Worm (Caenorhabditis elegans) whole organism, late embryonic: ENCODE measurements around the gene F37H8.6.

Source experiments
- Y22D7AL.16 ChIP-seq: sonication (generic microtip); optimal IDR thresholded peaks from 2 replicates; lab custom pipeline; 2016; ENCODE audit warnings: missing genetic modification characterization, missing compliant biosample characterization
- ceh-19 ChIP-seq: fragments of 200-800 bp; sonication (Bioruptor generic); optimal IDR thresholded peaks from 2 replicates; lab custom pipeline; 2018; ENCODE audit warnings: mild to moderate bottlenecking, missing genetic modification characterization, missing compliant biosample characterization
- ceh-22 ChIP-seq: sonication (generic microtip); optimal IDR thresholded peaks from 2 replicates; lab custom pipeline; 2017; ENCODE audit warnings: missing biosample characterization, missing genetic modification characterization
- ceh-24 ChIP-seq: sonication (generic microtip); optimal IDR thresholded peaks from 2 replicates; lab custom pipeline; 2016; ENCODE audit warnings: mild to moderate bottlenecking, missing genetic modification characterization, missing compliant biosample characterization
- ceh-45 ChIP-seq: fragments of 200-800 bp; sonication (Bioruptor generic); IDR thresholded peaks from 2 replicates; pipeline ENCODE4 v1.3.6; 2022; ENCODE audit warnings: missing genetic modification reagents, missing genetic modification characterization, missing compliant biosample characterization
- ceh-48 ChIP-seq: sonication (generic microtip); optimal IDR thresholded peaks from 2 replicates; lab custom pipeline; 2016; ENCODE audit warnings: missing genetic modification characterization, inconsistent platforms, missing compliant biosample characterization
- dmd-4 ChIP-seq: sonication (generic microtip); optimal IDR thresholded peaks from 2 replicates; lab custom pipeline; 2016; ENCODE audit warnings: borderline replicate concordance, missing genetic modification characterization, missing compliant biosample characterization
- ets-4 ChIP-seq: sonication (generic microtip); optimal IDR thresholded peaks from 2 replicates; lab custom pipeline; 2016; ENCODE audit warnings: missing genetic modification characterization, missing compliant biosample characterization
- fax-1 ChIP-seq: sonication (generic microtip); optimal IDR thresholded peaks from 2 replicates; lab custom pipeline; 2016; ENCODE audit warnings: missing genotype, missing genetic modification characterization, missing compliant biosample characterization
- fkh-6 ChIP-seq: sonication (generic microtip); optimal IDR thresholded peaks from 2 replicates; lab custom pipeline; 2016; ENCODE audit warnings: missing genetic modification characterization, missing compliant biosample characterization
- hlh-13 ChIP-seq: fragments of 200-800 bp; sonication (Bioruptor generic); optimal IDR thresholded peaks from 2 replicates; lab custom pipeline; 2018; ENCODE audit warnings: mild to moderate bottlenecking, missing genetic modification characterization, missing compliant biosample characterization
- hlh-30 ChIP-seq: sonication (generic microtip); optimal IDR thresholded peaks from 2 replicates; lab custom pipeline; 2017; ENCODE audit warnings: antibody characterized with exemption, missing genetic modification characterization, missing compliant biosample characterization; ENCODE audit not compliant: insufficient read depth
- hlh-6 ChIP-seq: sonication (generic microtip); optimal IDR thresholded peaks from 2 replicates; lab custom pipeline; 2016; ENCODE audit warnings: missing genotype, missing genetic modification characterization, missing compliant biosample characterization
- lim-6 ChIP-seq: sonication (generic microtip); optimal IDR thresholded peaks from 2 replicates; lab custom pipeline; 2016; ENCODE audit warnings: missing genetic modification characterization, missing compliant biosample characterization
- lin-11 ChIP-seq: fragments of 200-800 bp; sonication (Bioruptor generic); optimal IDR thresholded peaks from 2 replicates; lab custom pipeline; 2018; ENCODE audit warnings: mild to moderate bottlenecking, missing genetic modification characterization, missing compliant biosample characterization
- madf-2 ChIP-seq: sonication (generic microtip); optimal IDR thresholded peaks from 2 replicates; lab custom pipeline; 2017; ENCODE audit warnings: missing genetic modification characterization, missing compliant biosample characterization
- mec-3 ChIP-seq: sonication (generic microtip); optimal IDR thresholded peaks from 2 replicates; lab custom pipeline; 2016; ENCODE audit warnings: borderline replicate concordance, missing genetic modification characterization, missing compliant biosample characterization
- nfya-1 ChIP-seq: sonication (generic microtip); optimal IDR thresholded peaks from 2 replicates; lab custom pipeline; 2017; ENCODE audit warnings: missing genetic modification characterization, mild to moderate bottlenecking, missing compliant biosample characterization, antibody characterized with exemption, moderate library complexity
- npax-4 ChIP-seq: sonication (generic microtip); optimal IDR thresholded peaks from 2 replicates; lab custom pipeline; 2016; ENCODE audit warnings: missing genetic modification characterization, missing compliant biosample characterization
- odd-2 ChIP-seq: sonication (generic microtip); optimal IDR thresholded peaks from 2 replicates; lab custom pipeline; 2017; ENCODE audit warnings: antibody characterized with exemption, mild to moderate bottlenecking, missing genetic modification characterization, missing compliant biosample characterization
- pag-3 ChIP-seq: sonication (generic microtip); optimal IDR thresholded peaks from 2 replicates; lab custom pipeline; 2016; ENCODE audit warnings: missing compliant biosample characterization, missing genetic modification characterization, borderline replicate concordance
- pha-4 ChIP-seq: fragments of 150-350 bp; optimal IDR thresholded peaks from 2 replicates; lab custom pipeline; 2018; ENCODE audit warnings: missing biosample characterization, missing genetic modification reagents, missing genetic modification characterization
- pqm-1 ChIP-seq: sonication (generic microtip); optimal IDR thresholded peaks from 2 replicates; lab custom pipeline; 2016; ENCODE audit warnings: missing genetic modification characterization, missing compliant biosample characterization
- pros-1 ChIP-seq: fragments of 150-350 bp; optimal IDR thresholded peaks from 2 replicates; lab custom pipeline; 2014; ENCODE audit warnings: missing biosample characterization, missing genetic modification reagents, missing genetic modification characterization
- rnt-1 ChIP-seq: sonication (generic microtip); optimal IDR thresholded peaks from 2 replicates; lab custom pipeline; 2016; ENCODE audit warnings: missing genetic modification characterization, missing compliant biosample characterization
- sox-4 ChIP-seq: sonication (generic microtip); optimal IDR thresholded peaks from 2 replicates; lab custom pipeline; 2017; ENCODE audit warnings: mild to moderate bottlenecking, missing genetic modification characterization, inconsistent platforms, missing compliant biosample characterization
- tbx-2 ChIP-seq: sonication (generic microtip); optimal IDR thresholded peaks from 2 replicates; lab custom pipeline; 2016; ENCODE audit warnings: missing genetic modification characterization, missing compliant biosample characterization
- tbx-7 ChIP-seq: sonication (generic microtip); optimal IDR thresholded peaks from 2 replicates; lab custom pipeline; 2016; ENCODE audit warnings: missing genotype, missing genetic modification characterization, missing compliant biosample characterization
- ttx-3 ChIP-seq: sonication (generic microtip); optimal IDR thresholded peaks from 2 replicates; lab custom pipeline; 2016; ENCODE audit warnings: missing genetic modification reagents, missing genetic modification characterization, missing compliant biosample characterization
- unc-42 ChIP-seq: sonication (generic microtip); optimal IDR thresholded peaks from 2 replicates; lab custom pipeline; 2016; ENCODE audit warnings: missing genotype, missing genetic modification characterization, missing compliant biosample characterization
- unc-55 ChIP-seq: sonication (generic microtip); optimal IDR thresholded peaks from 2 replicates; lab custom pipeline; 2017; ENCODE audit warnings: missing biosample characterization, missing genetic modification reagents, missing genetic modification characterization
- ztf-16 ChIP-seq: sonication (generic microtip); optimal IDR thresholded peaks from 2 replicates; lab custom pipeline; 2017; ENCODE audit warnings: missing genetic modification characterization, missing compliant biosample characterization

The F37H8.6 gene

ce11 chrII:11132542-11132941, 44.7 kb downstream of the F37H8.6 start, which contains the start of gene F40F8.11:
Gene F40F8.11 (minus strand): TSS chrII:11132590.
- TF ChIP-seq unc-42 (tag; lab: Kevin White, UChicago) (peak; percentile 4), pha-4 (tag; lab: Kevin White, UChicago) (no peak)

- TF ChIP-seq lin-11 (no peak), unc-55 (GFP tag; lab: Kevin White, UChicago) (no peak), dmd-4 (tag; lab: Kevin White, UChicago) (no peak), ceh-19 (GFP tag; lab: Kevin White, UChicago) (no peak), tbx-2 (tag; lab: Kevin White, UChicago) (no peak), fax-1 (tag; lab: Kevin White, UChicago) (no peak), fkh-6 (tag; lab: Kevin White, UChicago) (no peak), odd-2 (tag; lab: Kevin White, UChicago) (no peak), npax-4 (no peak), hlh-30 (tag; lab: Kevin White, UChicago) (no peak), rnt-1 (no peak), ceh-48 (tag; lab: Kevin White, UChicago) (no peak), tbx-7 (tag; lab: Kevin White, UChicago) (no peak), pag-3 (no peak)
Observed at ce11 chrII:11129517-11129916, 47.8 kb downstream of the F37H8.6 start, which contains the start of gene F40F8.12. Gene F40F8.12 (plus strand): TSS chrII:11129817.

- TF ChIP-seq pros-1 (tag; lab: Kevin White, UChicago) (no peak), lim-6 (tag; lab: Kevin White, UChicago) (no peak), hlh-13 (GFP tag; lab: Kevin White, UChicago) (no peak)
Observed at ce11 chrII:11128989-11129388, 48.3 kb downstream of the F37H8.6 start, which contains the start of gene F40F8.3. Gene F40F8.3 (plus strand): TSS chrII:11129289.

- TF ChIP-seq tbx-7 (tag; lab: Kevin White, UChicago) (no peak), Y22D7AL.16 (tag; lab: Kevin White, UChicago) (no peak), mec-3 (no peak), ceh-24 (tag; lab: Kevin White, UChicago) (no peak), ets-4 (no peak), fkh-6 (tag; lab: Kevin White, UChicago) (no peak), hlh-30 (tag; lab: Kevin White, UChicago) (no peak), hlh-6 (tag; lab: Kevin White, UChicago) (no peak), madf-2 (tag; lab: Kevin White, UChicago) (no peak), ztf-16 (tag; lab: Kevin White, UChicago) (no peak), sox-4 (tag; lab: Kevin White, UChicago) (no peak), ttx-3 (tag; lab: Kevin White, UChicago) (no peak), pqm-1 (no peak)
Observed at ce11 chrII:11127364-11127763, 49.9 kb downstream of the F37H8.6 start, which contains the start of gene F40F8.1. Gene F40F8.1 (plus strand): TSS chrII:11127664.

ce11 chrII:11126312-11127000, 50.8 kb downstream of the F37H8.6 start, which contains the start of the genes rps-9 and lsm-1:
Gene rps-9 (minus strand): TSS chrII:11126362.
Gene lsm-1 (plus strand): TSS chrII:11126950.
- TF ChIP-seq ceh-22: no peak
- TF ChIP-seq ceh-48 (tag; lab: Kevin White, UChicago): no peak
- no peak for TF ChIP-seq ceh-45 (GFP tag; lab: Robert Waterston, UW)
- TF ChIP-seq pros-1 (tag; lab: Kevin White, UChicago): no peak
- TF ChIP-seq nfya-1 (tag; lab: Kevin White, UChicago): peak; percentile 70
- TF ChIP-seq unc-55 (GFP tag; lab: Kevin White, UChicago): peak; percentile 19
- TF ChIP-seq npax-4: no peak
- TF ChIP-seq hlh-6 (tag; lab: Kevin White, UChicago): no peak
- no peak for TF ChIP-seq Y22D7AL.16 (tag; lab: Kevin White, UChicago)
